Worm (Caenorhabditis elegans): ENCODE measurements around the gene T28F3.5.

Gene T28F3.5

DNA sequence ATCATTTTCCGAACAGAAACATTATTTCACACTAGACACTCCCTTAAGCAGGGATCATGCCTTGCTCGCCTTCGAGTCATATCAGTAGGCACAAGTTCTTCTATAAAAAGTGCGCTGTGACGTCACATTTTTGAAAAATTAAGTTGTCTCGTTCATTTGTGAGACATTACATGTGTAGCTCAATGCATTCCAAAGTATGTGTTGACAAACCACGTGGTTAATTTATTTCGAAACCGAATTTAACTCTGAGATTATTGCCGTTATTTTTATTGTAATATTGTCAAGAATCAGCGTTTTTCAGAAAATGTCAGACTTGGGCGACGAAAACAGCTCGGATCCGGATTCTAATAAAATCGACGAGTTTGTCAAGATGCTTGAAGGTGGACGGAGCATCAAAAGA, at the start of gene T28F3.5:
Gene T28F3.5, plus strand, starts transcription at position 301 of the 400 bp plus-strand sequence.
- peak; percentile 1 for TF ChIP-seq aha-1 (tag)
- TF ChIP-seq nhr-41 (GFP tag; IDR thresholded peaks at IDR 0.05) = no peak

DNA sequence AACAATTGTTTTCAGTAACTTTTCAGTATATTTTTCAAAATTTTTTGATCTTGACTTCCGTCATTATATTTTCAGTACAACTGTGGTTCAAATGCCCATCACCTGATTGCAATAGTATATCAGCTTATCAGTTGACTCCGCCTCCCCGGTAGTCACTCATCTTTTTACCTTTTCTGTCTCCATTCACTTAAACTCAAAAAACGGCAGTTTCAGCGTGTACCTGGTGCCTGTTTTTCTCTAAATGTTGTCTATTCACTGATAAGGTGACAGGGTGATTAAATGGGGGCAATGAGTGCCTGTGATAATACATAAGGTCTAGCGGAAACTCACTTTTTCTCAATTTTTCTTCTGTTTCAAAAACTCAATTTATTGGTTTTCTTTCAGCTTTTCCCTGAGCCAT, 49.4 kb upstream of the T28F3.5 start, which contains the start of gene ZK550.2:
Gene ZK550.2, plus strand, starts transcription at position 385 of the 400 bp plus-strand sequence.
- no peak for TF ChIP-seq nhr-237 (tag; optimal IDR thresholded peaks at IDR 0.05)
- peak; percentile 89 for TF ChIP-seq nhr-28 (tag; optimal IDR thresholded peaks at IDR 0.05)
- TF ChIP-seq tra-1 (GFP tag; IDR thresholded peaks at IDR 0.05) = peak; percentile 87
- peak; percentile 74 for TF ChIP-seq hlh-30 (tag; optimal IDR thresholded peaks at IDR 0.05; ENCODE audit: insufficient read depth)
- peak; percentile 96 for TF ChIP-seq lin-1 (GFP tag; IDR thresholded peaks at IDR 0.05)
- no peak for TF ChIP-seq dmd-8 (GFP tag; IDR thresholded peaks at IDR 0.05)
- no peak for TF ChIP-seq F26F4.8 (GFP tag; conservative IDR thresholded peaks at IDR 0.05)
- no peak for TF ChIP-seq fkh-10 (GFP tag; optimal IDR thresholded peaks at IDR 0.05)
- no peak for TF ChIP-seq pha-4 (GFP tag; IDR thresholded peaks at IDR 0.05)
- no peak for TF ChIP-seq pha-4 (tag; optimal IDR thresholded peaks at IDR 0.05)
- TF ChIP-seq nhr-48 (tag; optimal IDR thresholded peaks at IDR 0.05) = peak; percentile 96
- TF ChIP-seq nhr-41 (GFP tag; IDR thresholded peaks at IDR 0.05) = peak; percentile 84
- TF ChIP-seq ctbp-1 (GFP tag; IDR thresholded peaks at IDR 0.05) = no peak
- TF ChIP-seq egl-43 (GFP tag; IDR thresholded peaks at IDR 0.05) = no peak
- peak; percentile 95 for TF ChIP-seq hlh-11 (tag; optimal IDR thresholded peaks at IDR 0.05)
- peak; percentile 100 for TF ChIP-seq pqm-1 (tag; optimal IDR thresholded peaks at IDR 0.05)
- no peak for TF ChIP-seq hif-1 (tag; optimal IDR thresholded peaks at IDR 0.05)
- TF ChIP-seq ztf-7 (tag; optimal IDR thresholded peaks at IDR 0.05) = no peak
- no peak for TF ChIP-seq D1046.2 (GFP tag; IDR thresholded peaks at IDR 0.05)
- TF ChIP-seq mep-1 (tag; optimal IDR thresholded peaks at IDR 0.05) = peak; percentile 46
- peak; percentile 10 for TF ChIP-seq zip-2 (tag; optimal IDR thresholded peaks at IDR 0.05)
- TF ChIP-seq saeg-2 (GFP tag; IDR thresholded peaks at IDR 0.05) = 0 out of 2 replicates have a peak, but pooled peaks have one; percentile 35
- TF ChIP-seq dmd-6 (GFP tag; IDR thresholded peaks at IDR 0.05) = peak; percentile 98
- TF ChIP-seq fos-1 (tag; optimal IDR thresholded peaks at IDR 0.05) = peak; percentile 68
- TF ChIP-seq mdt-29 (GFP tag; IDR thresholded peaks at IDR 0.05) = 0 out of 2 replicates have a peak, but pooled peaks have one; percentile 10
- TF ChIP-seq unc-62 (GFP tag; optimal IDR thresholded peaks at IDR 0.05 in 1 of 2) = peak in 1 of 2 experiments; percentile 63
- TF ChIP-seq unc-62 (tag; optimal IDR thresholded peaks at IDR 0.05) = no peak
- no peak for TF ChIP-seq zfp-2 (tag; optimal IDR thresholded peaks at IDR 0.05)
- TF ChIP-seq ama-1 (optimal IDR thresholded peaks at IDR 0.05) = no peak
- no peak for TF ChIP-seq Y48G9A.11 (GFP tag; IDR thresholded peaks at IDR 0.05)
- TF ChIP-seq lir-3 (tag; optimal IDR thresholded peaks at IDR 0.05) = no peak
- TF ChIP-seq daf-12 (tag; optimal IDR thresholded peaks at IDR 0.05) = no peak
- TF ChIP-seq dmd-9 (GFP tag; IDR thresholded peaks at IDR 0.05) = no peak
- no peak for TF ChIP-seq snpc-1.2 (GFP tag; IDR thresholded peaks at IDR 0.05)
- no peak for TF ChIP-seq madf-5 (GFP tag; IDR thresholded peaks at IDR 0.05)
- no peak for TF ChIP-seq unc-39 (tag; optimal IDR thresholded peaks at IDR 0.05)
- no peak for TF ChIP-seq lim-7 (GFP tag; IDR thresholded peaks at IDR 0.05)
- peak; percentile 92 for TF ChIP-seq nhr-77 (tag; optimal IDR thresholded peaks at IDR 0.05)
- no peak for TF ChIP-seq nhr-76 (tag; optimal IDR thresholded peaks at IDR 0.05)
- TF ChIP-seq jun-1 (tag; optimal IDR thresholded peaks at IDR 0.05) = peak; percentile 51
- no peak for TF ChIP-seq Y105C5A.15 (GFP tag; IDR thresholded peaks at IDR 0.05)
- no peak for TF ChIP-seq ceh-32 (tag; optimal IDR thresholded peaks at IDR 0.05; ENCODE audit: poor library complexity)
- TF ChIP-seq mdl-1 (tag; optimal IDR thresholded peaks at IDR 0.05) = peak in 1 of 2 experiments; percentile 33
- no peak for TF ChIP-seq hmg-1.1 (GFP tag; IDR thresholded peaks at IDR 0.05)
- no peak for TF ChIP-seq nhr-102 (tag; optimal IDR thresholded peaks at IDR 0.05)
- no peak for TF ChIP-seq madf-9 (GFP tag; conservative IDR thresholded peaks at IDR 0.05)
- no peak for TF ChIP-seq zip-11 (GFP tag; IDR thresholded peaks at IDR 0.05)
- peak; percentile 90 for TF ChIP-seq dve-1 (tag; optimal IDR thresholded peaks at IDR 0.05; ENCODE audit: insufficient read depth)
- TF ChIP-seq ceh-62 (tag; optimal IDR thresholded peaks at IDR 0.05) = no peak
- peak; percentile 60 for TF ChIP-seq mxl-3 (GFP tag; optimal IDR thresholded peaks at IDR 0.05)
